Worm (Caenorhabditis elegans): ENCODE results near the gene F40G12.10.

DNA sequence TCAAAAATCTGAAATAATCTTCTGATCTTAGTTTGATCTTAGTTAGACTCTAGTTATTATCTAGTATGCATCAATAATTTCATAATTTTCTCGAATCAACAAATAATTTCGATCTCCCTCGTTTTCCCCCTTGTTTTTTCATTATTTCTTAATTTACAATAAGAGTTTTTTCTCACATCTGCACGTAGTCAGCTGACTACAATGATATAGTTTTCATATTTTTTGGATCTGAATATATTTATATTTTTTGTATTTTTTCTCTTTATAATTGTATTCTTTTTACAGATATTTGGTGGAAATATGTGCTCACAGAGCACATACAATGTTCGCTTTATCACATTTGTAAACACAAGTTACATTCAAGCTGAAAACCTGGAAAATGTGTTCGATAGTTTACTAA lies 39.4 kb upstream of the F40G12.10 start, which contains the start of gene sre-7:
- no peak for TF ChIP-seq unc-62 (GFP tag; optimal IDR thresholded peaks at IDR 0.05)
- no peak for TF ChIP-seq lin-39 (tag; optimal IDR thresholded peaks at IDR 0.05)
- TF ChIP-seq nhr-129 (tag; optimal IDR thresholded peaks at IDR 0.05), result no peak
- TF ChIP-seq blmp-1 (tag; optimal IDR thresholded peaks at IDR 0.05; ENCODE audit: insufficient read depth), result no peak
- no peak for TF ChIP-seq aly-2 (tag; optimal IDR thresholded peaks at IDR 0.05)
- TF ChIP-seq crh-2 (tag; optimal IDR thresholded peaks at IDR 0.05), result no peak
- no peak for TF ChIP-seq sma-3 (GFP tag; optimal IDR thresholded peaks at IDR 0.05)
- no peak for TF ChIP-seq nhr-21 (tag; optimal IDR thresholded peaks at IDR 0.05)
- no peak for TF ChIP-seq nhr-12 (tag; optimal IDR thresholded peaks at IDR 0.05)
